Worm (Caenorhabditis elegans) whole organism, L2 larva: Measurements from ENCODE around the gene F26G5.1.
A peak's percentile ranks its signal among the peaks of the same experiment; 100 is the strongest.

Experiments
- C34F6.9 ChIP-seq: fragments of 150-350 bp; optimal IDR thresholded peaks from 2 replicates; lab custom pipeline; 2014; ENCODE audit warnings: missing biosample characterization, missing genetic modification characterization
- F13H6.1 ChIP-seq: sonication (generic microtip); optimal IDR thresholded peaks from 2 replicates; lab custom pipeline; 2016; ENCODE audit warnings: missing genetic modification characterization, missing compliant biosample characterization
- R02D3.7 ChIP-seq: fragments of 150-350 bp; optimal IDR thresholded peaks from 2 replicates; lab custom pipeline; 2014; ENCODE audit warnings: missing biosample characterization, missing genetic modification characterization
- ZK546.5 ChIP-seq: sonication (generic microtip); optimal IDR thresholded peaks from 2 replicates; lab custom pipeline; 2017; ENCODE audit warnings: missing biosample characterization, missing genetic modification characterization
- alr-1 ChIP-seq: fragments of 150-350 bp; optimal IDR thresholded peaks from 2 replicates; lab custom pipeline; 2014; ENCODE audit warnings: missing biosample characterization, missing genetic modification characterization
- ceh-16 ChIP-seq: fragments of 150-350 bp; optimal IDR thresholded peaks from 2 replicates; lab custom pipeline; 2014; ENCODE audit warnings: missing biosample characterization, missing genetic modification characterization
- ceh-82 ChIP-seq: fragments of 150-350 bp; optimal IDR thresholded peaks from 2 replicates; lab custom pipeline; 2014; ENCODE audit warnings: missing biosample characterization, missing genetic modification characterization
- dmd-4 ChIP-seq: sonication (generic microtip); optimal IDR thresholded peaks from 2 replicates; lab custom pipeline; 2017; ENCODE audit warnings: missing biosample characterization, missing genetic modification characterization
- egl-27 ChIP-seq: sonication (generic microtip); optimal IDR thresholded peaks from 3 replicates; lab custom pipeline; 2017; ENCODE audit warnings: missing biosample characterization, missing genetic modification reagents, missing genetic modification characterization
- elt-1 ChIP-seq: fragments of 150-350 bp; optimal IDR thresholded peaks from 2 replicates; lab custom pipeline; 2014; ENCODE audit warnings: missing biosample characterization, missing genetic modification characterization
- elt-3 ChIP-seq: sonication (generic microtip); optimal IDR thresholded peaks from 2 replicates; lab custom pipeline; 2017; ENCODE audit warnings: missing biosample characterization, missing genetic modification characterization
- fos-1 ChIP-seq: fragments of 150-350 bp; optimal IDR thresholded peaks from 2 replicates; lab custom pipeline; 2014; ENCODE audit warnings: missing biosample characterization, missing genetic modification characterization
- lin-11 ChIP-seq: fragments of 150-350 bp; sonication (generic microtip); optimal IDR thresholded peaks from 2 replicates; lab custom pipeline; 2014; ENCODE audit warnings: missing biosample characterization, missing genetic modification characterization, inconsistent platforms, mixed read lengths
- lin-13 ChIP-seq: fragments of 150-350 bp; optimal IDR thresholded peaks from 2 replicates; lab custom pipeline; 2014; ENCODE audit warnings: missing biosample characterization, missing genetic modification reagents, missing genetic modification characterization
- lin-39 ChIP-seq: fragments of 150-350 bp; optimal IDR thresholded peaks from 2 replicates; lab custom pipeline; 2014; ENCODE audit warnings: missing biosample characterization, missing genetic modification reagents, missing genetic modification characterization
- lsy-2 ChIP-seq, 2 experiments: fragments of 150-350 bp in 1 of 2; sonication (generic microtip) in 1 of 2; optimal IDR thresholded peaks; 2 replicates each; lab custom pipeline; 2014 to 2017; ENCODE audit warnings: missing biosample characterization in 2 of 2, missing genetic modification characterization in 2 of 2
- mdl-1 ChIP-seq, 2 experiments: fragments of 150-350 bp in 1 of 2; sonication (generic microtip) in 1 of 2; optimal IDR thresholded peaks; 2 replicates each; lab custom pipeline; 2017; ENCODE audit warnings: missing biosample characterization in 2 of 2, missing genetic modification characterization in 2 of 2
- nhr-10 ChIP-seq: sonication (generic microtip); optimal IDR thresholded peaks from 2 replicates; lab custom pipeline; 2017; ENCODE audit warnings: missing biosample characterization, missing genetic modification characterization
- nhr-11 ChIP-seq: fragments of 150-350 bp; optimal IDR thresholded peaks from 2 replicates; lab custom pipeline; 2014; ENCODE audit warnings: missing biosample characterization, missing genetic modification characterization
- nhr-12 ChIP-seq: fragments of 150-350 bp; optimal IDR thresholded peaks from 2 replicates; lab custom pipeline; 2014; ENCODE audit warnings: missing biosample characterization, missing genetic modification characterization
- nhr-129 ChIP-seq: fragments of 150-350 bp; optimal IDR thresholded peaks from 2 replicates; lab custom pipeline; 2014; ENCODE audit warnings: missing biosample characterization, missing genetic modification characterization
- nhr-23 ChIP-seq: fragments of 150-350 bp; optimal IDR thresholded peaks from 2 replicates; lab custom pipeline; 2014; ENCODE audit warnings: missing biosample characterization, missing genetic modification reagents, missing genetic modification characterization
- nhr-25 ChIP-seq: fragments of 150-350 bp; sonication (generic microtip); optimal IDR thresholded peaks from 3 replicates; lab custom pipeline; 2014; ENCODE audit warnings: missing biosample characterization, missing genetic modification characterization
- nhr-6 ChIP-seq: fragments of 150-350 bp; optimal IDR thresholded peaks from 2 replicates; lab custom pipeline; 2014; ENCODE audit warnings: missing biosample characterization, missing genetic modification characterization
- skn-1 ChIP-seq: sonication (generic microtip); optimal IDR thresholded peaks from 2 replicates; lab custom pipeline; 2017; ENCODE audit warnings: missing biosample characterization, missing genetic modification characterization
- sma-3 ChIP-seq: sonication (generic microtip); optimal IDR thresholded peaks from 2 replicates; lab custom pipeline; 2016; ENCODE audit warnings: missing genetic modification reagents, missing genetic modification characterization, missing compliant biosample characterization
- sma-9 ChIP-seq, 2 experiments: fragments of 150-350 bp in 1 of 2; sonication (generic microtip) in 1 of 2; optimal IDR thresholded peaks; 2 replicates each; lab custom pipeline; 2014 to 2016; ENCODE audit warnings: missing genetic modification characterization in 2 of 2, mild to moderate bottlenecking in 1 of 2, missing biosample characterization in 1 of 2, missing compliant biosample characterization in 1 of 2, missing genetic modification reagents in 1 of 2, moderate library complexity in 1 of 2
- snpc-4 ChIP-seq: fragments of 150-350 bp; optimal IDR thresholded peaks from 2 replicates; lab custom pipeline; 2014; ENCODE audit warnings: missing biosample characterization, missing genetic modification characterization
- unc-39 ChIP-seq: fragments of 150-350 bp; optimal IDR thresholded peaks from 2 replicates; lab custom pipeline; 2014; ENCODE audit warnings: missing biosample characterization, missing genetic modification characterization
- unc-55 ChIP-seq: fragments of 150-350 bp; sonication (generic microtip); optimal IDR thresholded peaks from 3 replicates; lab custom pipeline; 2014; ENCODE audit warnings: missing biosample characterization, missing genetic modification reagents, missing genetic modification characterization
- unc-62 ChIP-seq: fragments of 150-350 bp; optimal IDR thresholded peaks from 2 replicates; lab custom pipeline; 2014; ENCODE audit warnings: missing biosample characterization, missing genetic modification reagents, missing genetic modification characterization
- ztf-11 ChIP-seq: sonication (generic microtip); optimal IDR thresholded peaks from 2 replicates; lab custom pipeline; 2017; ENCODE audit warnings: missing biosample characterization, missing genetic modification characterization
- ztf-4 ChIP-seq: fragments of 150-350 bp; optimal IDR thresholded peaks from 2 replicates; lab custom pipeline; 2014; ENCODE audit warnings: missing biosample characterization, missing genetic modification characterization

Gene F26G5.1

DNA sequence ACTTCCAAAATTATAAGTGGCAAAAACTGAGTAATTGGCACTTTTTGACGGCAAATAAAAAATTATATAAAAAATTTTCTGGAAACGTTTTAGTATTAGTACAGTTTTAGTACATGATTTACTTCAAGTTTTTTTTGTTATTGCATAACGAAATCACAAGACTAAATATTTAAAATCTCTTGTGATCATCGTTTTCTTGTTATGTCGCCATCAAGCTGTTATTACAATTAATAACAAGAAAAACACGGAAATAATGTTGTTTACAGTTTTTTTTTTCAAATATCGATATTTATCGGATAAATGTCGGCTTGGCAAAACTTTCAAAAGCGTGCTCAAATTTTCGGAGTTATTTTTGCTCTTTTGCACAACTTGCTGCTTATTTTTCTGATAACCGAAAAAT lies 26.6 kb upstream of the F26G5.1 start, which contains the start of gene str-209:
Gene str-209 (plus strand): TSS at position 301 of the 400 bp plus-strand sequence.
- TF ChIP-seq F13H6.1 (tag; lab: Kevin White, UChicago), result no peak
- no peak for TF ChIP-seq sma-3 (GFP tag; lab: Kevin White, UChicago)
- no peak for TF ChIP-seq sma-9 (GFP tag; optimal IDR thresholded peaks at IDR 0.05; lab: Kevin White, UChicago)
- no peak for TF ChIP-seq sma-9 (tag; optimal IDR thresholded peaks at IDR 0.05; lab: Kevin White, UChicago)
- no peak for TF ChIP-seq lin-13 (GFP tag; lab: Kevin White, UChicago)
- TF ChIP-seq nhr-23, result no peak
- no peak for TF ChIP-seq ceh-82 (tag; lab: Kevin White, UChicago)
- no peak for TF ChIP-seq unc-39
- TF ChIP-seq nhr-10 (tag; lab: Kevin White, UChicago), result no peak
- TF ChIP-seq elt-1 (tag; lab: Kevin White, UChicago), result no peak
- no peak for TF ChIP-seq lsy-2 (tag; optimal IDR thresholded peaks at IDR 0.05; lab: Kevin White, UChicago)

DNA sequence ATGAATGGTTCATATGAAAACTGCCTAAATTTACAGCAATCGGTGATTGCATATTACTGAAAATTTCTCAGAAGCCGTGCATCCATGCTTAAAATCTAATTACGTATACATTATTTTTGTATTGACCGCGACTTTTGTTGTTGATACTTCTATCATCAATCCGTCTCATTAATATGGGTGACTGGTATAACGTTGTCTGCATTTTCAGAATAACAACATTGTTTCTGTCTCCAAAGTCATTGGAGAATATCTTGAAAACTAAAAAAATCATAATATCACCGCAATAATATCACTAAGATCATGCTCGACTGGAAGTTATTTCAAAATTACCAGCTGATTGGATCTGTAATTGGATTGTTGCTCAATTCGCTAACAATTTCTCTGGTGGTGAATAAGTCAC lies 23.8 kb upstream of the F26G5.1 start, which contains the start of gene str-207:
Gene str-207 (plus strand): TSS at position 301 of the 400 bp plus-strand sequence.
- no peak for TF ChIP-seq snpc-4 (tag; lab: Kevin White, UChicago)
- no peak for TF ChIP-seq skn-1 (tag; lab: Kevin White, UChicago)
- TF ChIP-seq unc-39, result no peak
- no peak for TF ChIP-seq mdl-1 (tag; optimal IDR thresholded peaks at IDR 0.05; lab: Kevin White, UChicago)
- TF ChIP-seq elt-3 (tag; lab: Kevin White, UChicago), result no peak
- TF ChIP-seq nhr-6, result no peak
- TF ChIP-seq, all 48 proteins: peak for 0

DNA sequence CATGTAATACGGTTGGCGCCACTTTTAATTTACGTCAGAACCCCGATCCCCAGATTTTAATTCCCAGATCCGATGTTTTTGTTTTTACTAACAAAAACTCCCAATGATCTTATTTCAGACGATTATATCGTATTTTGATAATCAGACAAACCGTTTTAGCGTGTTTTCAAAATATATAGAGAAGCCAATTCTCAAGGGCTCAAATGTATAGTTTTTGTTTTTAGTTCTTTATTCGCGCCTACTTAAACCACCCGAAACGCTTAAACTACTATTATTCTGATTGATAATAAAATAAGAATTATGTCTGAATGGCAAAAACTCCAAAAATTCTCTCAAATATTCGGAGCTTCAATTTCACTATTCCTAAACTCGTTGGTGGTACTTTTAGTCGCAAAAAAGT lies 18.7 kb upstream of the F26G5.1 start, which contains the start of gene str-208:
Gene str-208 (plus strand): TSS at position 301 of the 400 bp plus-strand sequence.
- TF ChIP-seq alr-1 (tag; lab: Kevin White, UChicago) (no peak), R02D3.7 (tag; lab: Kevin White, UChicago) (no peak), nhr-6 (no peak), nhr-10 (tag; lab: Kevin White, UChicago) (no peak), egl-27 (no peak)

ce11 chrV:4957619-4958018 lies 17.7 kb upstream of the F26G5.1 start:
- no peak for TF ChIP-seq ZK546.5
- TF ChIP-seq, all 48 proteins: peak for 0

- TF ChIP-seq unc-62 (GFP tag; lab: Kevin White, UChicago) (no peak), nhr-25 (no peak), ceh-82 (tag; lab: Kevin White, UChicago) (no peak), lin-39 (tag; lab: Kevin White, UChicago) (no peak), unc-55 (no peak), alr-1 (tag; lab: Kevin White, UChicago) (no peak), ztf-11 (tag; lab: Kevin White, UChicago) (no peak), lsy-2 (tag; optimal IDR thresholded peaks at IDR 0.05; lab: Kevin White, UChicago) (no peak), ceh-16 (tag; lab: Kevin White, UChicago) (no peak), fos-1 (no peak), nhr-12 (tag; lab: Kevin White, UChicago) (no peak)
- TF ChIP-seq, all 48 proteins: peak for 0
Measured at ce11 chrV:4960686-4961085, 14.6 kb upstream of the F26G5.1 start.

DNA sequence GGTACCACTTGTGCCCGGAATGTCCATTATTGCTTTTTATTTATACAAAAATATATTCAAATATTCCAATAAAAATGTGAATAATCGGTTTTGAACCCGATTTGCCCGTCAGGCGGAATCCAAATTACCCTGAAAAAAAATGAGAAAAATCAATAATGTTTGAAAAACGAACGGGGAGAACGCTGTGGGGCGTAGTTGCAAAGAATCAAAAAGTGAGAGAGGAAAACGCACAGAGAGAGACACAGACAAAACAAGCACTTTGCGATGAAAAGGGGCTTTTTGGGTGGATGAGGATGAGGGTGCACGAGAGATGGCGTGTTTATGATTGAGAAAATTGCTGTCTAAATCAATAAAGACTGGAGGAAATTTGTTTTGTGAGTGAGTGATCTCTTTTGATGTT lies 12.3 kb upstream of the F26G5.1 start, which contains the start of gene tam-1:
Gene tam-1 (minus strand): TSS at position 135 of the 400 bp plus-strand sequence.
- TF ChIP-seq C34F6.9 (peak; percentile 40), dmd-4 (no peak)
- TF ChIP-seq, all 48 proteins: peak for 1

- no peak for TF ChIP-seq nhr-11 (tag; lab: Kevin White, UChicago)
- TF ChIP-seq ztf-11 (tag; lab: Kevin White, UChicago), result no peak
- TF ChIP-seq ceh-82 (tag; lab: Kevin White, UChicago), result no peak
- no peak for TF ChIP-seq snpc-4 (tag; lab: Kevin White, UChicago)
- TF ChIP-seq unc-55, result no peak
- no peak for TF ChIP-seq nhr-6
- TF ChIP-seq alr-1 (tag; lab: Kevin White, UChicago), result no peak
- TF ChIP-seq ztf-4 (tag; lab: Kevin White, UChicago), result no peak
- no peak for TF ChIP-seq fos-1
- no peak for TF ChIP-seq lin-11
- no peak for TF ChIP-seq unc-39
- no peak for TF ChIP-seq skn-1 (tag; lab: Kevin White, UChicago)
- no peak for TF ChIP-seq nhr-129 (tag; lab: Kevin White, UChicago)
- no peak for TF ChIP-seq C34F6.9
- no peak for TF ChIP-seq egl-27
- TF ChIP-seq, all 48 proteins: peak for 0
Measured at ce11 chrV:4963606-4964005, 11.7 kb upstream of the F26G5.1 start.
